Worm (Caenorhabditis elegans): Measurements from ENCODE around the gene C14C10.1.

C14C10.1 gene

ce11 chrV:12553286-12553725 lies 34.8 kb upstream of the C14C10.1 start (continued):
- peak; percentile 64 for TF ChIP-seq lin-14 (GFP tag; optimal IDR thresholded peaks at IDR 0.05)

DNA sequence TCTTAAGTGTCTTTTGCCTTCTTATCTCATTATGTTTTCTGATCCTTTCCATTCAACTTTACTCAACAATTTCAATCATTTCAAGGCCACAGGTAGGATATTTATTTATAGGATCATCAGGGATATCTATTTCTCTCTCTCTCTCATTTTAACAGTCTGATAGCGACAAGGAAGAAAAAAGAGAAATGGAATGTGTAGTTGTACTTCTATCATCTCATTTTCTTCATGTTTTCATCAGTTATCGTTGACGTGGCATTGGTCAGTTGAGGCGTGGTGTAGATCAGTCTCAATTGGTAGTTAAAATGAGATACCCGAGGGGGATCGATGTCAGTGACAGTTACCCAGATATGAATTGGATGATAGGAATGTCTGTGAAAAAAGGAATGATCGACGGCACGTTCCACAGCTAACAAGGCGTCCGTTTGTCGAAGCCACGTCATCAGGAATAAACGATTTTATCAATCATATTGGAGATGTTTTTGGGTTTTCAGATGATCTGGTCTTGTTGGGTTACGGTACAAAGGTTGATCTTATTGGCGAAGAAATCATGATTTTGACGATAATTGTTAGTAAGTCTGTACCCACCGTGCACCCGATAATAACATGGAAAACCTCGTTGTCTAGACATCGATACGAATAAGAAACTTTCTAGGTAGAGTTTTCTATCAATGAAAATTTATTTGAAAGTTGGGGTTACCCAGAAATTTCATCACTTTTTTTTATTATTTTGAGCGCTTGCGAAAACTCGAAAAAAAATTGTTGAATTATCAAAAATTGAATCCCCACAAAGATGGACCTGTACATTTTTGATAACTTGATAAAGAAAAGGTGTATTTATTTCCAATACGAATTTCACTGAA lies 33.7 kb upstream of the C14C10.1 start:
- TF ChIP-seq ztf-4 (tag; optimal IDR thresholded peaks at IDR 0.05), result peak; percentile 28
- no peak for TF ChIP-seq F16B12.6 (tag; optimal IDR thresholded peaks at IDR 0.05)
- TF ChIP-seq mep-1 (tag; optimal IDR thresholded peaks at IDR 0.05), result peak; percentile 20
- peak; percentile 51; the same call in 1 of the 2 replicates for TF ChIP-seq grh-1 (GFP tag; IDR thresholded peaks at IDR 0.05)
- peak in 1 of 2 experiments; percentile 24 for TF ChIP-seq lin-35 (GFP tag; optimal IDR thresholded peaks at IDR 0.05)
- TF ChIP-seq mab-9 (GFP tag; IDR thresholded peaks at IDR 0.05), result no peak
- TF ChIP-seq nhr-28 (tag; optimal IDR thresholded peaks at IDR 0.05), result no peak
- TF ChIP-seq fos-1 (tag; optimal IDR thresholded peaks at IDR 0.05), result no peak
- TF ChIP-seq unc-130 (tag; optimal IDR thresholded peaks at IDR 0.05), result peak; percentile 64
- no peak for TF ChIP-seq sptf-1 (tag; optimal IDR thresholded peaks at IDR 0.05)
- no peak for TF ChIP-seq ceh-8 (GFP tag; optimal IDR thresholded peaks at IDR 0.05)
- TF ChIP-seq sup-37 (GFP tag; optimal IDR thresholded peaks at IDR 0.05), result no peak
- no peak for TF ChIP-seq mef-2 (tag; optimal IDR thresholded peaks at IDR 0.05)
- peak; percentile 63 for TF ChIP-seq C16A3.4 (tag; optimal IDR thresholded peaks at IDR 0.05)
- TF ChIP-seq nhr-20 (tag; optimal IDR thresholded peaks at IDR 0.05), result peak; percentile 79
- TF ChIP-seq efl-1 (optimal IDR thresholded peaks at IDR 0.05), result peak in 1 of 2 experiments; percentile 1
- peak in 1 of 2 experiments; percentile 59 for TF ChIP-seq efl-1 (GFP tag; optimal IDR thresholded peaks at IDR 0.05 in 1 of 2)
- TF ChIP-seq fkh-8 (tag; optimal IDR thresholded peaks at IDR 0.05), result no peak
- TF ChIP-seq nhr-19 (GFP tag; conservative IDR thresholded peaks at IDR 0.05), result peak; percentile 54
- no peak for TF ChIP-seq sox-4 (tag; optimal IDR thresholded peaks at IDR 0.05)
- peak; percentile 84 for TF ChIP-seq lin-14 (GFP tag; optimal IDR thresholded peaks at IDR 0.05)
- TF ChIP-seq elt-3 (tag; optimal IDR thresholded peaks at IDR 0.05), result peak; percentile 22 to 98 (median 84)
- TF ChIP-seq nhr-71 (tag; optimal IDR thresholded peaks at IDR 0.05), result peak; percentile 74
- no peak for TF ChIP-seq fkh-4 (tag; optimal IDR thresholded peaks at IDR 0.05; ENCODE audit: borderline replicate concordance)
- no peak for TF ChIP-seq efl-3 (GFP tag; optimal IDR thresholded peaks at IDR 0.05)
- peak; percentile 85 for TF ChIP-seq blmp-1 (tag; optimal IDR thresholded peaks at IDR 0.05)
- peak; percentile 64 for TF ChIP-seq snu-23 (GFP tag; optimal IDR thresholded peaks at IDR 0.05)
- TF ChIP-seq vab-15 (tag; optimal IDR thresholded peaks at IDR 0.05), result peak; percentile 16
- TF ChIP-seq nhr-90 (tag; optimal IDR thresholded peaks at IDR 0.05; ENCODE audit: poor library complexity), result peak; percentile 73
- no peak for TF ChIP-seq nhr-11 (tag; optimal IDR thresholded peaks at IDR 0.05)
- peak; percentile 98 for TF ChIP-seq nhr-85 (tag)
- TF ChIP-seq ceh-90 (tag; optimal IDR thresholded peaks at IDR 0.05), result no peak
- TF ChIP-seq mdl-1 (tag; optimal IDR thresholded peaks at IDR 0.05), result peak in 1 of 2 experiments; percentile 34
- no peak for TF ChIP-seq C04F5.9 (tag; optimal IDR thresholded peaks at IDR 0.05)
- peak; percentile 72 for TF ChIP-seq tbx-2 (tag; optimal IDR thresholded peaks at IDR 0.05)
- peak; percentile 7 to 56 for TF ChIP-seq lsy-2 (tag; optimal IDR thresholded peaks at IDR 0.05)
- TF ChIP-seq nhr-47 (tag; optimal IDR thresholded peaks at IDR 0.05), result peak; percentile 38
- TF ChIP-seq ama-1 (optimal IDR thresholded peaks at IDR 0.05), result peak; percentile 6
- TF ChIP-seq alr-1 (tag; optimal IDR thresholded peaks at IDR 0.05; ENCODE audit: borderline replicate concordance), result no peak
- TF ChIP-seq unc-86 (tag; optimal IDR thresholded peaks at IDR 0.05), result no peak
- no peak for TF ChIP-seq ceh-88 (GFP tag; IDR thresholded peaks at IDR 0.05)
